Fruit fly (Drosophila melanogaster) whole organism: ENCODE data around the gene Agpat3.

Experiments
- CG8478 ChIP-seq: fragments of >200 bp; optimal IDR thresholded peaks from 2 replicates; lab custom pipeline; 2018; ENCODE audit warnings: inconsistent platforms
- Dll ChIP-seq: fragments of >200 bp; optimal IDR thresholded peaks from 2 replicates; lab custom pipeline; 2017
- EcR ChIP-seq, 2 experiments: fragments of >200 bp; optimal IDR thresholded peaks; 2 replicates each; lab custom pipeline; 2017; ENCODE audit warnings: missing biosample characterization in 2 of 2, missing genetic modification characterization in 2 of 2, missing genetic modification reagents in 2 of 2
- pan ChIP-seq: fragments of >200 bp; optimal IDR thresholded peaks from 2 replicates; lab custom pipeline; 2017
- psq ChIP-seq: fragments of >200 bp; optimal IDR thresholded peaks from 2 replicates; lab custom pipeline; 2017
- usp ChIP-seq: fragments of >200 bp; optimal IDR thresholded peaks from 2 replicates; lab custom pipeline; 2017; ENCODE audit warnings: missing biosample characterization, missing genetic modification characterization, mixed read lengths

DNA sequence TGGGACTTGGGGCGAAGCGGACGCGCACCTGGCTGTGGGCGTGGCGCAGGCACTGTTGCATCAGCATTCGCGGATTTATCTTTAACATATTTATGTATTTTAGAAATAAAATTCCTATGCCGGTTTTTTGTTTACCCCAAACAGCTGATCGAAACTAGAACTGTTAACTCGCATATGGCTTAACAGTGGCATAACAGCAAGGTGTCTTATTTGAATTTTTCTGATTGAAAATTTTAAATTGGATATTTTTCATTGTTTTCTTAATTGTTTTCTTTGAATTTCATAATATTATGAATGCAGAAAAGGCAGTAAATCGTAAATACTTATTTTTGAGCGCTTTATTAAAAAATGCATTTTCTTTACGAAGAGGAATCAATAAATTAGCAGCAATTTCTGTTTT lies 31.3 kb upstream of the Agpat3 start, which contains the start of gene GluRS-m:
- TF ChIP-seq usp (GFP tag; lab: Kevin White, UChicago): no peak
- no peak for TF ChIP-seq pan (lab: Kevin White, UChicago)
- no peak for TF ChIP-seq psq (lab: Kevin White, UChicago)
- TF ChIP-seq EcR (GFP tag; optimal IDR thresholded peaks at IDR 0.05; lab: Kevin White, UChicago): no peak
- TF ChIP-seq CG8478 (lab: Kevin White, UChicago): no peak
- TF ChIP-seq Dll (lab: Kevin White, UChicago): no peak
